Fruit fly (Drosophila melanogaster): Measurements from ENCODE around the gene CG8664.

Gene CG8664

DNA sequence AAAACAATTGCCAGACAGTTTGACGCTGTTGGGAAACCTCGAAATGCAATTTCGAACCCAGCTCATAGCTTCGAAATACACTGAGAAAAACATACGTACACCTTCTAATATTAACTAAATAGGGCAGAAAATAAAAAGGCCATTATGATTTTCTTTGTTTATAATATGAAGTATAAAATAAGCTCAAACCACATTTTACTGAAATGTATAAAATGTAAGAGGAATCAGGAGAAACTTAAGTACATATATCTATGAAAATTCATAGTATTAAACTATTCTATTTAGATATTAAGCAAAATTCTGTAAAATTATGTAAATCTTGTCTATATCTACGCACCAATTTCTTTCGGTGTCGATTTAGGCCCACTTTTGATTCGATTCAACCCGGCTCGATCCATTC lies 25.7 kb upstream of the CG8664 start (continued):
- TF ChIP-seq CG31441 (GFP tag; IDR thresholded peaks at IDR 0.05) (peak; percentile 44), Meics (GFP tag; optimal IDR thresholded peaks at IDR 0.05) (no peak), CG10979 (tag; optimal IDR thresholded peaks at IDR 0.05) (peak; percentile 46), tin (GFP tag; optimal IDR thresholded peaks at IDR 0.05) (no peak), lola (GFP tag; optimal IDR thresholded peaks at IDR 0.05) (peak in 1 of 3 experiments; percentile 45), CG2712 (tag; optimal IDR thresholded peaks at IDR 0.05) (peak; percentile 46), CG14710 (tag; optimal IDR thresholded peaks at IDR 0.05) (peak; percentile 22), dmrt11E (tag; optimal IDR thresholded peaks at IDR 0.05) (peak; percentile 24), Xrp1 (GFP tag; IDR thresholded peaks at IDR 0.05) (peak; percentile 38; the same call in 1 of the 2 replicates), CG30403 (GFP tag; optimal IDR thresholded peaks at IDR 0.05) (no peak), CG4360 (GFP tag; IDR thresholded peaks at IDR 0.05) (no peak), Blimp-1 (GFP tag; optimal IDR thresholded peaks at IDR 0.05) (peak; percentile 28), gem (tag; optimal IDR thresholded peaks at IDR 0.05) (peak; percentile 63), Taf1 (GFP tag; IDR thresholded peaks at IDR 0.05) (no peak), Hr51 (GFP tag; optimal IDR thresholded peaks at IDR 0.05) (peak in 1 of 2 experiments; percentile 30), esg (GFP tag; conservative IDR thresholded peaks at IDR 0.05) (no peak), hkb (optimal IDR thresholded peaks at IDR 0.05) (no peak), hkb (GFP tag; IDR thresholded peaks at IDR 0.05) (0 out of 2 replicates have a peak, but pooled peaks have one; percentile 12), grau (tag; optimal IDR thresholded peaks at IDR 0.05) (peak; percentile 13), CoRest (tag; optimal IDR thresholded peaks at IDR 0.05) (peak; percentile 15), D19A (tag; optimal IDR thresholded peaks at IDR 0.05) (peak; percentile 13), Sox102F (GFP tag; optimal IDR thresholded peaks at IDR 0.05) (peak; percentile 37), CG8765 (GFP tag; IDR thresholded peaks at IDR 0.05) (no peak), nom (GFP tag; optimal IDR thresholded peaks at IDR 0.05) (no peak), org-1 (GFP tag; optimal IDR thresholded peaks at IDR 0.05) (no peak), CG13424 (tag; optimal IDR thresholded peaks at IDR 0.05) (peak; percentile 17), Stat92E (GFP tag; optimal IDR thresholded peaks at IDR 0.05) (no peak), trem (tag; optimal IDR thresholded peaks at IDR 0.05) (peak; percentile 2), CG7987 (GFP tag; optimal IDR thresholded peaks at IDR 0.05) (no peak), gfzf (GFP tag; optimal IDR thresholded peaks at IDR 0.05) (no peak), CG6683 (GFP tag; optimal IDR thresholded peaks at IDR 0.05) (no peak), CG11695 (GFP tag; IDR thresholded peaks at IDR 0.05) (no peak), fd102C (GFP tag; optimal IDR thresholded peaks at IDR 0.05) (no peak), da (GFP tag; optimal IDR thresholded peaks at IDR 0.05) (no peak), CG15073 (GFP tag; optimal IDR thresholded peaks at IDR 0.05) (no peak), CG18262 (tag; optimal IDR thresholded peaks at IDR 0.05) (peak; percentile 53), slou (GFP tag; optimal IDR thresholded peaks at IDR 0.05) (no peak), CG11504 (tag; optimal IDR thresholded peaks at IDR 0.05) (peak; percentile 56), CG13624 (GFP tag; optimal IDR thresholded peaks at IDR 0.05) (no peak), D (optimal IDR thresholded peaks at IDR 0.05) (no peak), D (GFP tag; optimal IDR thresholded peaks at IDR 0.05) (no peak), sd (tag; optimal IDR thresholded peaks at IDR 0.05) (no peak), CG10267 (tag; optimal IDR thresholded peaks at IDR 0.05) (peak; percentile 27), unpg (GFP tag; optimal IDR thresholded peaks at IDR 0.05) (peak; percentile 15), gsb-n (tag; optimal IDR thresholded peaks at IDR 0.05) (peak; percentile 39), ftz-f1 (GFP tag; optimal IDR thresholded peaks at IDR 0.05) (no peak), bsh (GFP tag; optimal IDR thresholded peaks at IDR 0.05) (peak in 1 of 2 experiments; percentile 26), sens (GFP tag) (peak; percentile 53), pnt (GFP tag; optimal IDR thresholded peaks at IDR 0.05) (no peak), Ssrp (tag; optimal IDR thresholded peaks at IDR 0.05) (peak; percentile 34)
